Fruit fly (Drosophila melanogaster) whole organism, pupa: ENCODE results near the gene CG14282.
A peak's percentile ranks its signal among the peaks of the same experiment; 100 is the strongest.

Source experiments
- CG10348 ChIP-seq: fragments of 200-800 bp; sonication (Bioruptor generic); IDR thresholded peaks from 2 replicates; pipeline ENCODE4 v1.3.6; 2022; ENCODE audit warnings: missing biosample characterization, missing genetic modification characterization
- CG12605 ChIP-seq: fragments of 200-800 bp; sonication (Bioruptor generic); IDR thresholded peaks from 2 replicates; pipeline ENCODE4 v1.3.6; 2022; ENCODE audit warnings: missing biosample characterization, missing genetic modification characterization
- CG13204 ChIP-seq: fragments of 200-800 bp; sonication (Bioruptor generic); optimal IDR thresholded peaks from 2 replicates; lab custom pipeline; 2018; ENCODE audit warnings: missing biosample characterization, mild to moderate bottlenecking, missing genetic modification characterization, moderate library complexity
- CG14655 ChIP-seq: fragments of 200-800 bp; sonication (Bioruptor generic); optimal IDR thresholded peaks from 3 replicates; lab custom pipeline; 2017; ENCODE audit warnings: mild to moderate bottlenecking, missing biosample characterization, missing genetic modification reagents, missing genetic modification characterization
- CG15710 ChIP-seq: fragments of 200-800 bp; sonication (Bioruptor generic); optimal IDR thresholded peaks from 2 replicates; lab custom pipeline; 2018; ENCODE audit warnings: missing biosample characterization, mild to moderate bottlenecking, missing genetic modification characterization, moderate library complexity
- CG17806 ChIP-seq: fragments of 200-800 bp; sonication (Bioruptor generic); optimal IDR thresholded peaks from 2 replicates; lab custom pipeline; 2018; ENCODE audit warnings: missing biosample characterization, mild to moderate bottlenecking, missing genetic modification characterization, moderate library complexity
- CG32121 ChIP-seq: fragments of 200-800 bp; sonication (Bioruptor generic); IDR thresholded peaks from 2 replicates; pipeline ENCODE4 v1.3.6; 2022; ENCODE audit warnings: missing biosample characterization, missing genetic modification characterization
- CG34367 ChIP-seq: fragments of 200-800 bp; sonication (Bioruptor generic); optimal IDR thresholded peaks from 2 replicates; lab custom pipeline; 2018; ENCODE audit warnings: missing biosample characterization, mild to moderate bottlenecking, missing genetic modification characterization
- CG4496 ChIP-seq: fragments of 200-800 bp; sonication (Bioruptor generic); IDR thresholded peaks from 3 replicates; pipeline ENCODE4 v1.3.6; 2022; ENCODE audit warnings: missing biosample characterization, missing genetic modification characterization
- CG8159 ChIP-seq: fragments of 200-800 bp; sonication (Bioruptor generic); optimal IDR thresholded peaks from 3 replicates; lab custom pipeline; 2018; ENCODE audit warnings: missing biosample characterization, mild to moderate bottlenecking, missing genetic modification characterization, moderate library complexity
- CG8301 ChIP-seq: fragments of 200-800 bp; sonication (Bioruptor generic); optimal IDR thresholded peaks from 2 replicates; lab custom pipeline; 2018; ENCODE audit warnings: missing biosample characterization, mild to moderate bottlenecking, missing genetic modification characterization
- CG9948 ChIP-seq: fragments of 200-800 bp; sonication (Bioruptor generic); optimal IDR thresholded peaks from 2 replicates; lab custom pipeline; 2018; ENCODE audit warnings: missing biosample characterization, mild to moderate bottlenecking, missing genetic modification characterization, moderate library complexity
- D1 ChIP-seq: fragments of 200-800 bp; sonication (Bioruptor generic); optimal IDR thresholded peaks from 2 replicates; lab custom pipeline; 2018; ENCODE audit warnings: missing biosample characterization, mild to moderate bottlenecking, missing genetic modification characterization, moderate library complexity
- EcR ChIP-seq: fragments of 200-800 bp; sonication (Bioruptor generic); optimal IDR thresholded peaks from 3 replicates; lab custom pipeline; 2019; ENCODE audit warnings: missing biosample characterization, missing genetic modification characterization, mild to moderate bottlenecking, moderate library complexity, missing genetic modification reagents
- Ets98B ChIP-seq: fragments of 200-800 bp; sonication (Bioruptor generic); IDR thresholded peaks from 2 replicates; pipeline ENCODE4 v1.3.6; 2022; ENCODE audit warnings: missing biosample characterization, missing genetic modification characterization
- Pif1A ChIP-seq: fragments of 200-800 bp; sonication (Bioruptor generic); optimal IDR thresholded peaks from 3 replicates; lab custom pipeline; 2016; ENCODE audit warnings: missing biosample characterization, missing genetic modification characterization
- Pif1B ChIP-seq: fragments of 200-800 bp; sonication (Bioruptor generic); optimal IDR thresholded peaks from 3 replicates; lab custom pipeline; 2016; ENCODE audit warnings: missing biosample characterization, missing genetic modification characterization
- Snoo ChIP-seq: fragments of 200-800 bp; sonication (Bioruptor generic); optimal IDR thresholded peaks from 3 replicates; lab custom pipeline; 2017; ENCODE audit warnings: missing biosample characterization, mild to moderate bottlenecking, missing genetic modification characterization, inconsistent platforms
- fd96Ca ChIP-seq: fragments of 200-800 bp; sonication (Bioruptor generic); IDR thresholded peaks from 3 replicates; pipeline ENCODE4 v1.3.6; 2022; ENCODE audit warnings: missing biosample characterization, missing genetic modification characterization
- gl ChIP-seq: fragments of 200-800 bp; sonication (Bioruptor generic); optimal IDR thresholded peaks from 2 replicates; lab custom pipeline; 2018; ENCODE audit warnings: missing biosample characterization, mild to moderate bottlenecking, missing genetic modification characterization
- rn ChIP-seq: fragments of 200-800 bp; sonication (Bioruptor generic); IDR thresholded peaks from 2 replicates; pipeline ENCODE4 v1.3.6; 2022; ENCODE audit warnings: missing biosample characterization, missing genetic modification characterization

The CG14282 gene

DNA sequence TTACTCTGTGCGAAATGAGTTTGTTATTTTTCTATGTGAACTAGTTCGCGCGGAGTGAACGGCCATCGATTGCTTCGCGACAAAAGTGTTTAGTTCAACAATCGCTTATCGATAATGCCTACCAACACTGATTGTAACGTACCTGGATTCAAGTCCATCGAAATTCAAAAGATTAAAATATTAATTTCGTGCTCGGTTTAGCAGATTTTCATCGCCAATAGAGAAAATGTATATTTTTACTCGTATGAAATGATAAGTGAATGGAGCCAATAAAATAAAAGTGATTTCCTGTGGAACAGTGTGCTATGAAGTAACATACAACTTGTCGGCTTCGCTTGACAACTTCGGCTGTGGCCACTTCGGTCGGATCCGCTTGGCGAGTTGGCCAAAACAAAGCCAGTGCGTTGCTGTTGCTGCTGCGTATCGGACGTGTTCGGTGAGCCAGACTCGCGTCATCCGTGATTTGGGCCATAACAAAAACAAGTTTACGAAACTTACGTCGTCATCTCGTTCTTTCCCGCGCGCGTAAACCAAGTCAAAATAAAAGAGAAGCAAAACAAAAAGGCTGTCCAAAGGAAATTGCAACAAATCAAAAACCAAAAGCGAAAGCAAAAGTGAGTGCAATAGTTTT is 3.6 kb downstream of the CG14282 start, which contains the start of the genes CG5555 and myd:
CG5555 (minus strand) TSS at position 276 of the 631 bp plus-strand sequence.
myd (plus strand) TSS at position 397 of the 631 bp plus-strand sequence.
- TF ChIP-seq CG14655 (GFP tag; lab: Kevin White, UChicago) (no peak), Ets98B (GFP tag; lab: Robert Waterston, UW) (peak; percentile 74), D1 (tag; lab: Kevin White, UChicago) (no peak), CG34367 (tag; lab: Kevin White, UChicago) (no peak), CG17806 (tag; lab: Kevin White, UChicago) (no peak), Pif1B (GFP tag; lab: Kevin White, UChicago) (peak; percentile 67), CG15710 (tag; lab: Kevin White, UChicago) (peak; percentile 49), CG8301 (tag; lab: Kevin White, UChicago) (no peak), CG32121 (GFP tag; lab: Robert Waterston, UW) (peak; percentile 64; the same call in 1 of the 2 replicates), CG8159 (tag; lab: Kevin White, UChicago) (no peak), fd96Ca (GFP tag; lab: Robert Waterston, UW) (peak; percentile 59; the same call in 1 of the 3 replicates), CG12605 (GFP tag; lab: Robert Waterston, UW) (peak; percentile 56; the same call in 1 of the 2 replicates), Snoo (tag; lab: Kevin White, UChicago) (peak; percentile 58), gl (tag; lab: Kevin White, UChicago) (no peak), Pif1A (GFP tag; lab: Kevin White, UChicago) (peak; percentile 67), CG9948 (tag; lab: Kevin White, UChicago) (peak; percentile 7), CG4496 (GFP tag; lab: Robert Waterston, UW) (peak; percentile 78), CG13204 (GFP tag; lab: Kevin White, UChicago) (no peak), CG10348 (GFP tag; lab: Robert Waterston, UW) (no peak), EcR (peak; percentile 51), rn (no peak)

- TF ChIP-seq Snoo (tag; lab: Kevin White, UChicago) (peak; percentile 17), CG14655 (GFP tag; lab: Kevin White, UChicago) (peak; percentile 88), CG9948 (tag; lab: Kevin White, UChicago) (peak; percentile 77), CG10348 (GFP tag; lab: Robert Waterston, UW) (peak; percentile 45; the same call in 1 of the 2 replicates), CG4496 (GFP tag; lab: Robert Waterston, UW) (0 out of 3 replicates have a peak, but pooled peaks have one; percentile 27), fd96Ca (GFP tag; lab: Robert Waterston, UW) (no peak), Pif1A (GFP tag; lab: Kevin White, UChicago) (peak; percentile 71), CG8301 (tag; lab: Kevin White, UChicago) (peak; percentile 83), CG12605 (GFP tag; lab: Robert Waterston, UW) (no peak), CG13204 (GFP tag; lab: Kevin White, UChicago) (peak; percentile 29), EcR (no peak), D1 (tag; lab: Kevin White, UChicago) (no peak), gl (tag; lab: Kevin White, UChicago) (no peak), CG32121 (GFP tag; lab: Robert Waterston, UW) (peak; percentile 73; the same call in 1 of the 2 replicates), Pif1B (GFP tag; lab: Kevin White, UChicago) (peak; percentile 47), rn (peak; percentile 44; the same call in 1 of the 2 replicates), CG17806 (tag; lab: Kevin White, UChicago) (peak; percentile 72), CG15710 (tag; lab: Kevin White, UChicago) (peak; percentile 74), CG34367 (tag; lab: Kevin White, UChicago) (peak; percentile 62), CG8159 (tag; lab: Kevin White, UChicago) (peak; percentile 81), Ets98B (GFP tag; lab: Robert Waterston, UW) (peak; percentile 41)
Observed at dm6 chr3R:19181214-19181613, 4.4 kb downstream of the CG14282 start.

- TF ChIP-seq CG15710 (tag; lab: Kevin White, UChicago) (no peak), Pif1A (GFP tag; lab: Kevin White, UChicago) (no peak), gl (tag; lab: Kevin White, UChicago) (no peak), EcR (no peak), Ets98B (GFP tag; lab: Robert Waterston, UW) (no peak), CG13204 (GFP tag; lab: Kevin White, UChicago) (no peak)
Observed at dm6 chr3R:19182848-19183247, 6.0 kb downstream of the CG14282 start.

DNA sequence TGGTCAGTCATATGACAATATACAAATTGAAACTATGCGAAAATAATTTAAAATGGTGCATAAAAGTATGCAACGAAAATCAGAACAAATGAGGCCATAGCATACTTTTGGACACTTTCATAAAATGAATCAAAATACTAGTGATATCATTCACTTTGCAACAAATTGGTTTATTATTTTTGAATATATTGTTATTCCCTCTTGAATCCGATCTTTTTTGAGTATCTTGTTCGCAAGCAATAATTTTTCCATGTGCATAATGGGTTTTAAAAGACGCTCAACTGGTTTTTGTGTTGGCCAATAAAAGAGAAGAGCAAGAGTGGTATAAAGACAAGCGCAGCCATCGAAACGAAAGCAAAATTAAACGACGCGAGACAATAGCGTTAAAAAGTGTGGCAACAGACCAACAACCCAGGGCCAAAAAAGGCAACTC is 10.9 kb downstream of the CG14282 start:
- TF ChIP-seq CG14655 (GFP tag; lab: Kevin White, UChicago), result peak; percentile 90
- peak; percentile 5 for TF ChIP-seq gl (tag; lab: Kevin White, UChicago)
- TF ChIP-seq Pif1B (GFP tag; lab: Kevin White, UChicago), result peak; percentile 75
- TF ChIP-seq rn, result no peak
- peak; percentile 85 for TF ChIP-seq CG15710 (tag; lab: Kevin White, UChicago)
- peak; percentile 81 for TF ChIP-seq Pif1A (GFP tag; lab: Kevin White, UChicago)
- TF ChIP-seq CG17806 (tag; lab: Kevin White, UChicago), result peak; percentile 90
- TF ChIP-seq D1 (tag; lab: Kevin White, UChicago), result peak; percentile 63
- TF ChIP-seq CG9948 (tag; lab: Kevin White, UChicago), result peak; percentile 87
- peak; percentile 87 for TF ChIP-seq CG8301 (tag; lab: Kevin White, UChicago)
- no peak for TF ChIP-seq EcR
- TF ChIP-seq Ets98B (GFP tag; lab: Robert Waterston, UW), result no peak
- TF ChIP-seq CG32121 (GFP tag; lab: Robert Waterston, UW), result no peak
- peak; percentile 62 for TF ChIP-seq CG13204 (GFP tag; lab: Kevin White, UChicago)
- no peak for TF ChIP-seq CG10348 (GFP tag; lab: Robert Waterston, UW)
- TF ChIP-seq CG4496 (GFP tag; lab: Robert Waterston, UW), result 0 out of 3 replicates have a peak, but pooled peaks have one; percentile 24
- TF ChIP-seq CG12605 (GFP tag; lab: Robert Waterston, UW), result no peak
- peak; percentile 25 for TF ChIP-seq Snoo (tag; lab: Kevin White, UChicago)
- TF ChIP-seq CG34367 (tag; lab: Kevin White, UChicago), result peak; percentile 85
- no peak for TF ChIP-seq fd96Ca (GFP tag; lab: Robert Waterston, UW)
- TF ChIP-seq CG8159 (tag; lab: Kevin White, UChicago), result peak; percentile 90
